Worm (Caenorhabditis elegans) whole organism, L4 larva: Measurements from ENCODE around the gene aptf-4.

Experiments used
- D1046.2 ChIP-seq: fragments of 200-800 bp; sonication (Bioruptor generic); IDR thresholded peaks from 2 replicates; pipeline ENCODE4 v1.3.6; 2022; ENCODE audit warnings: missing genetic modification characterization, missing compliant biosample characterization
- F26F4.8 ChIP-seq: fragments of 200-800 bp; sonication (Bioruptor generic); conservative IDR thresholded peaks from 2 replicates; pipeline ENCODE4 v1.3.6; 2022; ENCODE audit warnings: missing genetic modification characterization, missing compliant biosample characterization
- T20F7.1 ChIP-seq: fragments of 200-800 bp; sonication (Bioruptor generic); optimal IDR thresholded peaks from 2 replicates; lab custom pipeline; 2018; ENCODE audit warnings: mild to moderate bottlenecking, missing genetic modification characterization, missing compliant biosample characterization
- Y105C5A.15 ChIP-seq: fragments of 200-800 bp; sonication (Bioruptor generic); IDR thresholded peaks from 2 replicates; pipeline ENCODE4 v1.3.6; 2022; ENCODE audit warnings: missing genetic modification characterization, missing compliant biosample characterization
- Y5F2A.4 ChIP-seq: fragments of 200-800 bp; sonication (Bioruptor generic); optimal IDR thresholded peaks from 2 replicates; lab custom pipeline; 2018; ENCODE audit warnings: mild to moderate bottlenecking, missing genetic modification characterization, missing compliant biosample characterization
- ZK337.2 ChIP-seq: fragments of 200-800 bp; sonication (Bioruptor generic); IDR thresholded peaks from 2 replicates; pipeline ENCODE4 v1.3.6; 2022; ENCODE audit warnings: missing genetic modification reagents, missing genetic modification characterization, missing compliant biosample characterization
- ZK546.5 ChIP-seq, 2 experiments: sonication (generic microtip); optimal IDR thresholded peaks; 2 replicates each; lab custom pipeline; 2017; ENCODE audit warnings: missing biosample characterization in 2 of 2, missing genetic modification characterization in 2 of 2
- ceh-28 ChIP-seq: fragments of 150-350 bp; optimal IDR thresholded peaks from 2 replicates; lab custom pipeline; 2014; ENCODE audit warnings: missing biosample characterization, missing genetic modification reagents, missing genetic modification characterization
- ceh-32 ChIP-seq: sonication (generic microtip); optimal IDR thresholded peaks from 2 replicates; lab custom pipeline; 2016; ENCODE audit warnings: mild to moderate bottlenecking, missing genetic modification characterization, missing compliant biosample characterization; ENCODE audit not compliant: poor library complexity
- ceh-82 ChIP-seq: sonication (generic microtip); optimal IDR thresholded peaks from 2 replicates; lab custom pipeline; 2017; ENCODE audit warnings: missing biosample characterization, missing genetic modification characterization
- ces-1 ChIP-seq: fragments of 150-350 bp; sonication (generic microtip); optimal IDR thresholded peaks from 4 replicates; lab custom pipeline; 2014; ENCODE audit warnings: missing biosample characterization, missing genetic modification reagents, missing genetic modification characterization
- ctbp-1 ChIP-seq: fragments of 200-800 bp; sonication (Bioruptor generic); IDR thresholded peaks from 2 replicates; pipeline ENCODE4 v1.3.6; 2022; ENCODE audit warnings: missing genetic modification reagents, missing genetic modification characterization, missing compliant biosample characterization
- daf-16 ChIP-seq, 3 experiments: sonication (generic microtip); optimal IDR thresholded peaks; 2 replicates each; lab custom pipeline; 2016 to 2017; ENCODE audit warnings: missing genetic modification characterization in 3 of 3, missing genetic modification reagents in 3 of 3, mild to moderate bottlenecking in 2 of 3, missing compliant biosample characterization in 2 of 3, missing biosample characterization in 1 of 3, moderate library complexity in 1 of 3
- daf-19 ChIP-seq: fragments of 200-800 bp; sonication (Bioruptor generic); conservative IDR thresholded peaks from 2 replicates; pipeline ENCODE4 v1.3.6; 2022; ENCODE audit warnings: missing genetic modification characterization, missing compliant biosample characterization
- daf-8 ChIP-seq: fragments of 200-800 bp; sonication (Bioruptor generic); IDR thresholded peaks from 2 replicates; pipeline ENCODE4 v1.3.6; 2022; ENCODE audit warnings: missing genetic modification characterization, missing compliant biosample characterization
- dmd-6 ChIP-seq: fragments of 200-800 bp; sonication (Bioruptor generic); IDR thresholded peaks from 2 replicates; pipeline ENCODE4 v1.3.6; 2022; ENCODE audit warnings: missing genetic modification reagents, missing genetic modification characterization, missing compliant biosample characterization
- dmd-9 ChIP-seq: fragments of 200-800 bp; sonication (Bioruptor generic); IDR thresholded peaks from 2 replicates; pipeline ENCODE4 v1.3.6; 2022; ENCODE audit warnings: missing genetic modification reagents, missing genetic modification characterization, missing compliant biosample characterization
- dpl-1 ChIP-seq: fragments of 150-350 bp; optimal IDR thresholded peaks from 2 replicates; lab custom pipeline; 2014; ENCODE audit warnings: missing biosample characterization, missing genetic modification reagents, missing genetic modification characterization
- dve-1 ChIP-seq: sonication (generic microtip); optimal IDR thresholded peaks from 2 replicates; lab custom pipeline; 2017; ENCODE audit warnings: antibody characterized with exemption, mild to moderate bottlenecking, missing genetic modification characterization, missing compliant biosample characterization; ENCODE audit not compliant: insufficient read depth
- hif-1 ChIP-seq, 2 experiments: sonication (generic microtip); optimal IDR thresholded peaks; 2 replicates each; lab custom pipeline; 2016 to 2017; ENCODE audit warnings: missing compliant biosample characterization in 2 of 2, missing genetic modification characterization in 2 of 2, missing genetic modification reagents in 2 of 2, missing genotype in 2 of 2, mild to moderate bottlenecking in 1 of 2
- hmg-1.1 ChIP-seq: fragments of 200-800 bp; sonication (Bioruptor generic); IDR thresholded peaks from 2 replicates; pipeline ENCODE4 v1.3.6; 2022; ENCODE audit warnings: missing genetic modification reagents, missing genetic modification characterization, missing compliant biosample characterization
- lim-7 ChIP-seq: fragments of 200-800 bp; sonication (Bioruptor generic); IDR thresholded peaks from 2 replicates; pipeline ENCODE4 v1.3.6; 2022; ENCODE audit warnings: missing genetic modification characterization, missing compliant biosample characterization
- lin-1 ChIP-seq: fragments of 200-800 bp; sonication (Bioruptor generic); IDR thresholded peaks from 2 replicates; pipeline ENCODE4 v1.3.6; 2022; ENCODE audit warnings: missing genetic modification reagents, missing genetic modification characterization, missing compliant biosample characterization
- lin-15B ChIP-seq: fragments of 150-350 bp; sonication (generic microtip); optimal IDR thresholded peaks from 3 replicates; lab custom pipeline; 2014; ENCODE audit warnings: missing biosample characterization, missing genetic modification characterization
- lin-29 ChIP-seq: fragments of 200-800 bp; sonication (Bioruptor generic); IDR thresholded peaks from 2 replicates; pipeline ENCODE4 v1.3.6; 2022; ENCODE audit warnings: missing genetic modification reagents, missing genetic modification characterization, missing compliant biosample characterization
- lin-38 ChIP-seq: fragments of 200-800 bp; sonication (Bioruptor generic); IDR thresholded peaks from 2 replicates; pipeline ENCODE4 v1.3.6; 2022; ENCODE audit warnings: missing genetic modification reagents, missing genetic modification characterization, missing compliant biosample characterization
- lir-3 ChIP-seq: sonication (generic microtip); optimal IDR thresholded peaks from 2 replicates; lab custom pipeline; 2016; ENCODE audit warnings: mild to moderate bottlenecking, missing genetic modification characterization, missing compliant biosample characterization
- lsy-2 ChIP-seq, 2 experiments: fragments of 150-350 bp in 1 of 2; sonication (generic microtip) in 1 of 2; optimal IDR thresholded peaks; 2 replicates each; lab custom pipeline; 2014 to 2017; ENCODE audit warnings: missing biosample characterization in 2 of 2, missing genetic modification characterization in 2 of 2
- madf-9 ChIP-seq: fragments of 200-800 bp; sonication (Bioruptor generic); conservative IDR thresholded peaks from 2 replicates; pipeline ENCODE4 v1.3.6; 2022; ENCODE audit warnings: missing genetic modification reagents, missing genetic modification characterization, missing compliant biosample characterization
- mdl-1 ChIP-seq, 2 experiments: fragments of 150-350 bp in 1 of 2; sonication (generic microtip) in 1 of 2; optimal IDR thresholded peaks; 2 replicates each; lab custom pipeline; 2014 to 2017; ENCODE audit warnings: missing biosample characterization in 2 of 2, missing genetic modification characterization in 2 of 2
- mxl-2 ChIP-seq: fragments of 200-800 bp; sonication (Bioruptor generic); conservative IDR thresholded peaks from 2 replicates; pipeline ENCODE4 v1.3.6; 2022; ENCODE audit warnings: missing genetic modification reagents, missing genetic modification characterization, missing compliant biosample characterization
- mxl-3 ChIP-seq: fragments of 200-800 bp; sonication (Bioruptor generic); optimal IDR thresholded peaks from 2 replicates; lab custom pipeline; 2018; ENCODE audit warnings: mild to moderate bottlenecking, missing genetic modification characterization, missing compliant biosample characterization
- nhr-111 ChIP-seq: fragments of 200-800 bp; sonication (Bioruptor generic); optimal IDR thresholded peaks from 2 replicates; lab custom pipeline; 2018; ENCODE audit warnings: mild to moderate bottlenecking, missing genetic modification characterization, missing compliant biosample characterization
- nhr-237 ChIP-seq: sonication (generic microtip); optimal IDR thresholded peaks from 2 replicates; lab custom pipeline; 2017; ENCODE audit warnings: missing biosample characterization, missing genetic modification characterization
- nhr-25 ChIP-seq: sonication (generic microtip); optimal IDR thresholded peaks from 2 replicates; lab custom pipeline; 2017; ENCODE audit warnings: missing genetic modification characterization, mild to moderate bottlenecking, missing compliant biosample characterization, antibody characterized with exemption, moderate library complexity, borderline replicate concordance; ENCODE audit not compliant: insufficient read depth
- nhr-76 ChIP-seq: fragments of 150-350 bp; optimal IDR thresholded peaks from 2 replicates; lab custom pipeline; 2014; ENCODE audit warnings: missing biosample characterization, missing genetic modification characterization
- nhr-77 ChIP-seq: fragments of 150-350 bp; optimal IDR thresholded peaks from 2 replicates; lab custom pipeline; 2014; ENCODE audit warnings: missing biosample characterization, missing genetic modification characterization
- rbr-2 ChIP-seq: sonication (generic microtip); optimal IDR thresholded peaks from 2 replicates; lab custom pipeline; 2016; ENCODE audit warnings: missing genotype, missing genetic modification characterization, missing compliant biosample characterization
- sdz-12 ChIP-seq: fragments of 200-800 bp; sonication (Bioruptor generic); optimal IDR thresholded peaks from 2 replicates; lab custom pipeline; 2018; ENCODE audit warnings: mild to moderate bottlenecking, missing genetic modification characterization, missing compliant biosample characterization
- set-16 ChIP-seq: fragments of 200-800 bp; sonication (Bioruptor generic); IDR thresholded peaks from 2 replicates; pipeline ENCODE4 v1.3.6; 2022; ENCODE audit warnings: missing genetic modification reagents, missing genetic modification characterization, missing compliant biosample characterization
- skn-1 ChIP-seq: fragments of 150-350 bp; optimal IDR thresholded peaks from 2 replicates; lab custom pipeline; 2014; ENCODE audit warnings: missing biosample characterization, missing genetic modification characterization
- snpc-4 ChIP-seq: fragments of 150-350 bp; optimal IDR thresholded peaks from 2 replicates; lab custom pipeline; 2014; ENCODE audit warnings: missing biosample characterization, missing genetic modification characterization
- spr-1 ChIP-seq: sonication (generic microtip); optimal IDR thresholded peaks from 2 replicates; lab custom pipeline; 2016; ENCODE audit warnings: mild to moderate bottlenecking, missing genetic modification characterization, missing compliant biosample characterization
- spr-3 ChIP-seq: fragments of 200-800 bp; sonication (Bioruptor generic); optimal IDR thresholded peaks from 2 replicates; lab custom pipeline; 2018; ENCODE audit warnings: mild to moderate bottlenecking, missing genetic modification characterization, missing compliant biosample characterization
- tag-97 ChIP-seq: fragments of 200-800 bp; sonication (Bioruptor generic); IDR thresholded peaks from 2 replicates; pipeline ENCODE4 v1.3.6; 2022; ENCODE audit warnings: missing genetic modification characterization, missing compliant biosample characterization
- unc-130 ChIP-seq: sonication (generic microtip); optimal IDR thresholded peaks from 2 replicates; lab custom pipeline; 2016; ENCODE audit warnings: missing genetic modification reagents, missing genetic modification characterization, missing compliant biosample characterization
- vab-7 ChIP-seq: fragments of 200-800 bp; sonication (Bioruptor generic); IDR thresholded peaks from 2 replicates; pipeline ENCODE4 v1.3.6; 2022; ENCODE audit warnings: missing genetic modification reagents, missing genetic modification characterization, missing compliant biosample characterization
- zfp-3 ChIP-seq: fragments of 200-800 bp; sonication (Bioruptor generic); conservative IDR thresholded peaks from 2 replicates; pipeline ENCODE4 v1.3.6; 2022; ENCODE audit warnings: missing genetic modification reagents, missing genetic modification characterization, missing compliant biosample characterization
- ztf-7 ChIP-seq: fragments of 150-350 bp; optimal IDR thresholded peaks from 2 replicates; lab custom pipeline; 2014; ENCODE audit warnings: missing biosample characterization, missing genetic modification characterization

aptf-4 gene

DNA sequence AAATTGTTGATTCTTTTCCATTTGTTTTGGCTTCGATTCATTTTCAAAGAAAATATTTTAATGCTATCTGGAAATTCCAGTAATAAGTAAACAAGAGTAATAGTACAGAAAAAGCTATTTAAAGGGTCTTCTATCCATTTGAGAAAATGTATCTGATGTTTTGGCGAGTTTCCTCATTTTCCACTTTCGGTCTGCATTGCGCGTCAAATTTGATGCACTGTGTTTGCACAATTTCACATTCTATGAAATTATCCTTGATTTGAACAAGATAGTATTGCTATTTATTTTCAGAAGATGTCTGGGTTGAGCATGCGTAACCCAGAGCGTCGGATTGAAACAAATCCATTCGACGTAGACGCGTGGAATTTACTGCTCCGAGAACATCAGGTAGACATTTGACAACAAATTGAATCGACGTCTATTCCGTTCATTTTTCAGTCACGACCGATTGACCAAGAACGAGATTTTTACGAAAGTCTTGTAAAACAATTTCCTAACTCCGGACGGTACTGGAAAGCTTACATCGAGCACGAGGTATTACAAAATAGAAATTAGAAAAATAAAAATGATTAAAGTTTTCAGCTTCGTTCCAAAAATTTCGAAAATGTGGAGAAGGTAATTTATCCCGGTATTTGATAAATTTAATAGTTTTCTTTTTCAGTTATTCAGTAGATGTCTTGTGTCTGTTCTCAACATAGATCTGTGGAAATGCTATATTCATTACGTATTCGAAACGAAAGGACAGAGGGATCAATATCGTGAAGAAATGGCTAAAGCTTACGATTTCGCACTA is 13.0 kb downstream of the aptf-4 start, which contains the start of gene suf-1 (continued):
- TF ChIP-seq ceh-28 (no peak), spr-1 (no peak), lin-1 (GFP tag; lab: Robert Waterston, UW) (peak; percentile 22; the same call in 1 of the 2 replicates), lim-7 (GFP tag; lab: Robert Waterston, UW) (no peak), zfp-3 (GFP tag; lab: Robert Waterston, UW) (no peak), dpl-1 (GFP tag; lab: Kevin White, UChicago) (peak; percentile 30), nhr-25 (tag; lab: Kevin White, UChicago) (peak; percentile 57), rbr-2 (tag; lab: Kevin White, UChicago) (no peak), daf-19 (GFP tag; lab: Robert Waterston, UW) (0 out of 2 replicates have a peak, but pooled peaks have one; percentile 49), lir-3 (tag; lab: Kevin White, UChicago) (no peak), nhr-111 (no peak), lin-38 (peak; percentile 80), vab-7 (GFP tag; lab: Robert Waterston, UW) (0 out of 2 replicates have a peak, but pooled peaks have one; percentile 13), ZK337.2 (GFP tag; lab: Robert Waterston, UW) (no peak), nhr-76 (tag; lab: Kevin White, UChicago) (no peak), tag-97 (GFP tag; lab: Robert Waterston, UW) (no peak), unc-130 (GFP tag; lab: Kevin White, UChicago) (peak; percentile 57), nhr-77 (tag; lab: Kevin White, UChicago) (no peak), F26F4.8 (GFP tag; lab: Robert Waterston, UW) (no peak), ces-1 (no peak), dmd-9 (GFP tag; lab: Robert Waterston, UW) (no peak), ztf-7 (tag; lab: Kevin White, UChicago) (no peak), mdl-1 (tag; optimal IDR thresholded peaks at IDR 0.05; lab: Kevin White, UChicago) (no peak), ZK546.5 (tag; optimal IDR thresholded peaks at IDR 0.05; lab: Kevin White, UChicago) (no peak), mxl-3 (no peak), T20F7.1 (no peak), spr-3 (GFP tag; lab: Kevin White, UChicago) (peak; percentile 46), Y5F2A.4 (GFP tag; lab: Kevin White, UChicago) (peak; percentile 21), ceh-82 (tag; lab: Kevin White, UChicago) (no peak), lin-29 (no peak), lin-15B (tag; lab: Kevin White, UChicago) (no peak), hif-1 (tag; optimal IDR thresholded peaks at IDR 0.05; lab: Kevin White, UChicago) (no peak), mxl-2 (no peak), D1046.2 (GFP tag; lab: Robert Waterston, UW) (no peak), dmd-6 (GFP tag; lab: Robert Waterston, UW) (no peak), daf-16 (GFP tag; optimal IDR thresholded peaks at IDR 0.05; lab: Kevin White, UChicago) (no peak), daf-16 (tag; optimal IDR thresholded peaks at IDR 0.05; lab: Kevin White, UChicago) (no peak), set-16 (no peak), daf-8 (GFP tag; lab: Robert Waterston, UW) (no peak), snpc-4 (tag; lab: Kevin White, UChicago) (no peak), skn-1 (tag; lab: Kevin White, UChicago) (no peak), dve-1 (no peak), lsy-2 (tag; optimal IDR thresholded peaks at IDR 0.05; lab: Kevin White, UChicago) (no peak), Y105C5A.15 (0 out of 2 replicates have a peak, but pooled peaks have one; percentile 24), ctbp-1 (peak; percentile 36; the same call in 1 of the 2 replicates), madf-9 (GFP tag; lab: Robert Waterston, UW) (no peak), ceh-32 (no peak), sdz-12 (no peak), nhr-237 (tag; lab: Kevin White, UChicago) (no peak), hmg-1.1 (GFP tag; lab: Robert Waterston, UW) (no peak)
